Fruit fly (Drosophila melanogaster) whole organism, pupa: ENCODE results near the gene Cyp6d5.
A peak's percentile ranks its signal among the peaks of the same experiment; 100 is the strongest.

Source experiments
- CG10348 ChIP-seq: fragments of 200-800 bp; sonication (Bioruptor generic); IDR thresholded peaks from 2 replicates; pipeline ENCODE4 v1.3.6; 2022; ENCODE audit warnings: missing biosample characterization, missing genetic modification characterization
- CG14655 ChIP-seq: fragments of 200-800 bp; sonication (Bioruptor generic); optimal IDR thresholded peaks from 3 replicates; lab custom pipeline; 2017; ENCODE audit warnings: mild to moderate bottlenecking, missing biosample characterization, missing genetic modification reagents, missing genetic modification characterization
- CG4496 ChIP-seq: fragments of 200-800 bp; sonication (Bioruptor generic); IDR thresholded peaks from 3 replicates; pipeline ENCODE4 v1.3.6; 2022; ENCODE audit warnings: missing biosample characterization, missing genetic modification characterization
- CG8159 ChIP-seq: fragments of 200-800 bp; sonication (Bioruptor generic); optimal IDR thresholded peaks from 3 replicates; lab custom pipeline; 2018; ENCODE audit warnings: missing biosample characterization, mild to moderate bottlenecking, missing genetic modification characterization, moderate library complexity
- CG8301 ChIP-seq: fragments of 200-800 bp; sonication (Bioruptor generic); optimal IDR thresholded peaks from 2 replicates; lab custom pipeline; 2018; ENCODE audit warnings: missing biosample characterization, mild to moderate bottlenecking, missing genetic modification characterization
- D1 ChIP-seq: fragments of 200-800 bp; sonication (Bioruptor generic); optimal IDR thresholded peaks from 2 replicates; lab custom pipeline; 2018; ENCODE audit warnings: missing biosample characterization, mild to moderate bottlenecking, missing genetic modification characterization, moderate library complexity
- EcR ChIP-seq: fragments of 200-800 bp; sonication (Bioruptor generic); optimal IDR thresholded peaks from 3 replicates; lab custom pipeline; 2019; ENCODE audit warnings: missing biosample characterization, missing genetic modification characterization, mild to moderate bottlenecking, moderate library complexity, missing genetic modification reagents
- Ets98B ChIP-seq: fragments of 200-800 bp; sonication (Bioruptor generic); IDR thresholded peaks from 2 replicates; pipeline ENCODE4 v1.3.6; 2022; ENCODE audit warnings: missing biosample characterization, missing genetic modification characterization
- Pif1A ChIP-seq: fragments of 200-800 bp; sonication (Bioruptor generic); optimal IDR thresholded peaks from 3 replicates; lab custom pipeline; 2016; ENCODE audit warnings: missing biosample characterization, missing genetic modification characterization
- Snoo ChIP-seq: fragments of 200-800 bp; sonication (Bioruptor generic); optimal IDR thresholded peaks from 3 replicates; lab custom pipeline; 2017; ENCODE audit warnings: missing biosample characterization, mild to moderate bottlenecking, missing genetic modification characterization, inconsistent platforms
- fd96Ca ChIP-seq: fragments of 200-800 bp; sonication (Bioruptor generic); IDR thresholded peaks from 3 replicates; pipeline ENCODE4 v1.3.6; 2022; ENCODE audit warnings: missing biosample characterization, missing genetic modification characterization
- gl ChIP-seq: fragments of 200-800 bp; sonication (Bioruptor generic); optimal IDR thresholded peaks from 2 replicates; lab custom pipeline; 2018; ENCODE audit warnings: missing biosample characterization, mild to moderate bottlenecking, missing genetic modification characterization

dm6 chr3R:13983272-13984032 is 45.6 kb upstream of the Cyp6d5 start:
- TF ChIP-seq Pif1A (peak; percentile 97), CG8159 (tag; lab: Kevin White, UChicago) (peak; percentile 94), EcR (GFP tag; lab: Kevin White, UChicago) (peak; percentile 99), Snoo (peak; percentile 96), CG4496 (GFP tag; lab: Robert Waterston, UW) (peak; percentile 89; the same call in 2 of the 3 replicates), fd96Ca (GFP tag; lab: Robert Waterston, UW) (peak; percentile 95), CG8301 (tag; lab: Kevin White, UChicago) (peak; percentile 95), gl (tag; lab: Kevin White, UChicago) (peak; percentile 88), CG10348 (GFP tag; lab: Robert Waterston, UW) (peak; percentile 79), D1 (peak; percentile 86), CG14655 (GFP tag; lab: Kevin White, UChicago) (peak; percentile 95), Ets98B (GFP tag; lab: Robert Waterston, UW) (peak; percentile 87)
